Worm (Caenorhabditis elegans): Measurements from ENCODE around the gene C16C8.14.

ce11 chrII:3445285-3445806 lies 4.3 kb upstream of the C16C8.14 start, which contains the start of the genes C16C8.5 and C16C8.16:
- no peak for TF ChIP-seq K02D7.2 (tag; optimal IDR thresholded peaks at IDR 0.05)
- TF ChIP-seq nhr-11 (tag; optimal IDR thresholded peaks at IDR 0.05), result no peak
- no peak for TF ChIP-seq pha-4 (tag; optimal IDR thresholded peaks at IDR 0.05)
